Worm (Caenorhabditis elegans) whole organism, L2 larva: ENCODE data around the gene F02E8.4.

Experiments used
- ama-1 ChIP-seq: fragments of 150-350 bp; optimal IDR thresholded peaks from 2 replicates; lab custom pipeline; 2018; ENCODE audit warnings: inconsistent platforms
- egl-27 ChIP-seq: sonication (generic microtip); optimal IDR thresholded peaks from 3 replicates; lab custom pipeline; 2017; ENCODE audit warnings: missing biosample characterization, missing genetic modification reagents, missing genetic modification characterization
- fos-1 ChIP-seq: fragments of 150-350 bp; optimal IDR thresholded peaks from 2 replicates; lab custom pipeline; 2014; ENCODE audit warnings: missing biosample characterization, missing genetic modification characterization
- lsy-2 ChIP-seq, 2 experiments: fragments of 150-350 bp in 1 of 2; sonication (generic microtip) in 1 of 2; optimal IDR thresholded peaks; 2 replicates each; lab custom pipeline; 2014 to 2017; ENCODE audit warnings: missing biosample characterization in 2 of 2, missing genetic modification characterization in 2 of 2
- nhr-10 ChIP-seq: sonication (generic microtip); optimal IDR thresholded peaks from 2 replicates; lab custom pipeline; 2017; ENCODE audit warnings: missing biosample characterization, missing genetic modification characterization
- nhr-77 ChIP-seq: fragments of 150-350 bp; optimal IDR thresholded peaks from 2 replicates; lab custom pipeline; 2014; ENCODE audit warnings: missing biosample characterization, missing genetic modification characterization
- zag-1 ChIP-seq: fragments of 150-350 bp; optimal IDR thresholded peaks from 2 replicates; lab custom pipeline; 2014; ENCODE audit warnings: missing biosample characterization, missing genetic modification characterization

DNA sequence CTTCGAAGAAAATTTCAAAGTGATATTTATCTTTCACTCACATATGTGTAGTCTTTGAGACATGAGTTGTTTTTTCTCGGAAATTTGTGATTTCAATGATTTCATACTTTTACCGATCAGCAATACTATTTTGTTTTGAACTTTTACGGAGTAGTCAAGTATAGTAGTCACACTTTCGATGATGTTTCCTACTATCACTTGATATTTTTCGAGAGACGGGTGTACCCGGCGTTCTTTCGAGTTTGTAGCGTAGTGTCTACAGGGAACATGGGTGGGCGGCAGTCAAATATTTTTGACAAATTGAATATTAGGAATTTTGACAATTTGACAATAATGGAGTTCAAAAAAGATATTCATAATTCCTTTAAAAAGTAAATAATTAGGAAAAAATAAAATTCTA, 15.1 kb upstream of the F02E8.4 start:
- TF ChIP-seq nhr-77 (no peak), egl-27 (tag; lab: Kevin White, UChicago) (no peak), lsy-2 (tag; optimal IDR thresholded peaks at IDR 0.05; lab: Kevin White, UChicago) (no peak), fos-1 (tag; lab: Kevin White, UChicago) (no peak), nhr-10 (tag; lab: Kevin White, UChicago) (no peak), ama-1 (lab: Kevin White, UChicago) (no peak), zag-1 (tag; lab: Kevin White, UChicago) (no peak)
